Fruit fly (Drosophila melanogaster) whole organism, embryonic: ENCODE measurements around the gene ND-MNLL.
A peak's percentile ranks its signal among the peaks of the same experiment; 100 is the strongest.

ENCODE experiments used
- Aef1 ChIP-seq: fragments of 200-800 bp; sonication (Bioruptor generic); IDR thresholded peaks from 3 replicates; pipeline ENCODE4 v1.3.6; 2022; ENCODE audit warnings: missing biosample characterization, missing genetic modification characterization
- Bgb ChIP-seq: fragments of 200-800 bp; sonication (Bioruptor generic); IDR thresholded peaks from 2 replicates; pipeline ENCODE4 v1.3.6; 2022; ENCODE audit warnings: missing biosample characterization, missing genetic modification characterization; ENCODE audit not compliant: partially characterized antibody
- CG11398 ChIP-seq: fragments of 200-800 bp; sonication (Bioruptor generic); optimal IDR thresholded peaks from 2 replicates; lab custom pipeline; 2016; ENCODE audit warnings: missing biosample characterization, missing genetic modification characterization
- CG12104 ChIP-seq: fragments of 200-800 bp; sonication (Bioruptor generic); optimal IDR thresholded peaks from 3 replicates; lab custom pipeline; 2016; ENCODE audit warnings: missing biosample characterization, missing genetic modification characterization
- CG12942 ChIP-seq: fragments of 200-800 bp; sonication (Bioruptor generic); optimal IDR thresholded peaks from 3 replicates; lab custom pipeline; 2016; ENCODE audit warnings: missing biosample characterization, missing genetic modification characterization
- CG13624 ChIP-seq: fragments of 200-800 bp; sonication (Bioruptor generic); optimal IDR thresholded peaks from 2 replicates; lab custom pipeline; 2016; ENCODE audit warnings: missing biosample characterization, missing genetic modification characterization
- CG1832 ChIP-seq: fragments of 200-800 bp; sonication (Bioruptor generic); optimal IDR thresholded peaks from 2 replicates; lab custom pipeline; 2017; ENCODE audit warnings: missing biosample characterization, mild to moderate bottlenecking, missing genetic modification characterization, inconsistent platforms
- CG18619 ChIP-seq: fragments of 200-800 bp; sonication (Bioruptor generic); optimal IDR thresholded peaks from 3 replicates; lab custom pipeline; 2017; ENCODE audit warnings: missing biosample characterization, mild to moderate bottlenecking, missing genetic modification characterization
- CG30020 ChIP-seq: fragments of 200-800 bp; optimal IDR thresholded peaks from 2 replicates; lab custom pipeline; 2019; ENCODE audit warnings: missing biosample characterization, mild to moderate bottlenecking, missing genetic modification characterization, moderate library complexity
- CG3847 ChIP-seq: fragments of 200-800 bp; sonication (Bioruptor generic); IDR thresholded peaks from 2 replicates; pipeline ENCODE4 v1.3.6; 2022; ENCODE audit warnings: missing biosample characterization, missing genetic modification characterization
- CG42726 ChIP-seq: fragments of 200-800 bp; sonication (Bioruptor generic); IDR thresholded peaks from 2 replicates; pipeline ENCODE4 v1.3.6; 2022; ENCODE audit warnings: missing biosample characterization, missing genetic modification characterization; ENCODE audit not compliant: partially characterized antibody
- CG4282 ChIP-seq: fragments of 200-800 bp; sonication (Bioruptor generic); optimal IDR thresholded peaks from 2 replicates; lab custom pipeline; 2016; ENCODE audit warnings: missing biosample characterization, missing genetic modification characterization
- CG4820 ChIP-seq: fragments of 200-800 bp; sonication (Bioruptor generic); optimal IDR thresholded peaks from 3 replicates; lab custom pipeline; 2016; ENCODE audit warnings: missing biosample characterization, missing genetic modification characterization
- CG6689 ChIP-seq: fragments of 200-800 bp; sonication (Bioruptor generic); IDR thresholded peaks from 2 replicates; pipeline ENCODE4 v1.3.6; 2022; ENCODE audit warnings: missing biosample characterization, missing genetic modification characterization
- CG7271 ChIP-seq: fragments of 200-800 bp; sonication (Bioruptor generic); optimal IDR thresholded peaks from 2 replicates; lab custom pipeline; 2018; ENCODE audit warnings: missing biosample characterization, mild to moderate bottlenecking, missing genetic modification characterization, moderate library complexity
- CG7745 ChIP-seq: fragments of 200-800 bp; sonication (Bioruptor generic); optimal IDR thresholded peaks from 2 replicates; lab custom pipeline; 2018; ENCODE audit warnings: missing biosample characterization, mild to moderate bottlenecking, missing genetic modification characterization, moderate library complexity
- CG8281 ChIP-seq: fragments of 200-800 bp; sonication (Bioruptor generic); optimal IDR thresholded peaks from 2 replicates; lab custom pipeline; 2018; ENCODE audit warnings: missing biosample characterization, mild to moderate bottlenecking, missing genetic modification characterization, moderate library complexity
- CG9932 ChIP-seq: fragments of 200-800 bp; sonication (Bioruptor generic); IDR thresholded peaks from 2 replicates; pipeline ENCODE4 v1.3.6; 2022; ENCODE audit warnings: missing biosample characterization, missing genetic modification characterization
- CoRest ChIP-seq: fragments of 200-800 bp; sonication (Bioruptor generic); optimal IDR thresholded peaks from 3 replicates; lab custom pipeline; 2018; ENCODE audit warnings: missing biosample characterization, mild to moderate bottlenecking, missing genetic modification characterization, moderate library complexity
- D19B ChIP-seq: fragments of 200-800 bp; sonication (Bioruptor generic); optimal IDR thresholded peaks from 2 replicates; lab custom pipeline; 2017; ENCODE audit warnings: missing biosample characterization, mild to moderate bottlenecking, missing genetic modification characterization
- Elba2 ChIP-seq: fragments of 200-800 bp; sonication (Bioruptor generic); optimal IDR thresholded peaks from 3 replicates; lab custom pipeline; 2016; ENCODE audit warnings: missing biosample characterization, missing genetic modification characterization
- H15 ChIP-seq: fragments of 200-800 bp; sonication (Bioruptor generic); IDR thresholded peaks from 3 replicates; pipeline ENCODE4 v1.3.6; 2022; ENCODE audit warnings: missing biosample characterization, missing genetic modification characterization
- Hr3 ChIP-seq: fragments of 200-800 bp; sonication (Bioruptor generic); optimal IDR thresholded peaks from 3 replicates; lab custom pipeline; 2016; ENCODE audit warnings: missing biosample characterization, missing genetic modification characterization
- Hr39 ChIP-seq: fragments of >200 bp; optimal IDR thresholded peaks from 2 replicates; lab custom pipeline; 2017
- Hr51 ChIP-seq, 2 experiments: fragments of 200-800 bp; sonication (Bioruptor generic); optimal IDR thresholded peaks; 2 replicates in 1 of 2; 3 replicates in 1 of 2; lab custom pipeline; 2016 to 2018; ENCODE audit warnings: missing biosample characterization in 2 of 2, missing genetic modification characterization in 2 of 2, mild to moderate bottlenecking in 1 of 2, moderate library complexity in 1 of 2
- Mes4 ChIP-seq: fragments of 200-800 bp; sonication (Bioruptor generic); optimal IDR thresholded peaks from 2 replicates; lab custom pipeline; 2016; ENCODE audit warnings: missing biosample characterization, missing genetic modification characterization
- Nf-YB ChIP-seq: fragments of 200-800 bp; sonication (Bioruptor generic); optimal IDR thresholded peaks from 3 replicates; lab custom pipeline; 2019; ENCODE audit warnings: missing biosample characterization, mild to moderate bottlenecking, missing genetic modification characterization, moderate library complexity
- NfI ChIP-seq: fragments of 200-800 bp; sonication (Bioruptor generic); optimal IDR thresholded peaks from 3 replicates; lab custom pipeline; 2018; ENCODE audit warnings: missing biosample characterization, mild to moderate bottlenecking, missing genetic modification characterization, moderate library complexity
- Pdp1 ChIP-seq, 2 experiments: fragments of 200-800 bp; sonication (Bioruptor generic); optimal IDR thresholded peaks; 3 replicates each; lab custom pipeline; 2016; ENCODE audit warnings: missing biosample characterization in 2 of 2, missing genetic modification characterization in 2 of 2, mild to moderate bottlenecking in 1 of 2, moderate library complexity in 1 of 2
- Rx ChIP-seq: fragments of 200-800 bp; sonication (Bioruptor generic); IDR thresholded peaks from 2 replicates; pipeline ENCODE4 v1.3.6; 2022; ENCODE audit warnings: missing biosample characterization, missing genetic modification characterization
- Stat92E ChIP-seq, 3 experiments: fragments of >200 bp in 2 of 3; fragments of 200-800 bp in 1 of 3; sonication (Bioruptor generic) in 1 of 3; optimal IDR thresholded peaks; 2 replicates each; lab custom pipeline; 2017 to 2019; ENCODE audit warnings: missing biosample characterization in 3 of 3, missing genetic modification characterization in 3 of 3, mild to moderate bottlenecking in 1 of 3, moderate library complexity in 1 of 3
- Xbp1 ChIP-seq: fragments of 200-800 bp; sonication (Bioruptor generic); optimal IDR thresholded peaks from 3 replicates; lab custom pipeline; 2016; ENCODE audit warnings: missing biosample characterization, mild to moderate bottlenecking, missing genetic modification characterization
- abd-A ChIP-seq: fragments of 200-800 bp; sonication (Bioruptor generic); optimal IDR thresholded peaks from 3 replicates; lab custom pipeline; 2019; ENCODE audit warnings: missing biosample characterization, mild to moderate bottlenecking, missing genetic modification characterization, moderate library complexity
- ac ChIP-seq: fragments of 200-800 bp; sonication (Bioruptor generic); optimal IDR thresholded peaks from 3 replicates; lab custom pipeline; 2017; ENCODE audit warnings: missing biosample characterization, mild to moderate bottlenecking, missing genetic modification characterization
- bbx ChIP-seq: fragments of 200-800 bp; sonication (Bioruptor generic); IDR thresholded peaks from 2 replicates; pipeline ENCODE4 v1.3.6; 2022; ENCODE audit warnings: missing biosample characterization, missing genetic modification characterization; ENCODE audit not compliant: partially characterized antibody
- bowl ChIP-seq: fragments of 200-800 bp; sonication (Bioruptor generic); IDR thresholded peaks from 2 replicates; pipeline ENCODE4 v1.3.6; 2022; ENCODE audit warnings: missing biosample characterization, missing genetic modification characterization
- btn ChIP-seq: fragments of 200-800 bp; sonication (Bioruptor generic); optimal IDR thresholded peaks from 2 replicates; lab custom pipeline; 2016; ENCODE audit warnings: missing biosample characterization, missing genetic modification characterization
- corto ChIP-seq: fragments of 200-800 bp; sonication (Bioruptor generic); optimal IDR thresholded peaks from 2 replicates; lab custom pipeline; 2016; ENCODE audit warnings: missing biosample characterization, mild to moderate bottlenecking, missing genetic modification characterization, moderate library complexity
- da ChIP-seq: fragments of 200-800 bp; sonication (Bioruptor generic); optimal IDR thresholded peaks from 2 replicates; lab custom pipeline; 2016; ENCODE audit warnings: missing biosample characterization, missing genetic modification characterization
- dmrt11E ChIP-seq: fragments of 200-800 bp; sonication (Bioruptor generic); optimal IDR thresholded peaks from 3 replicates; lab custom pipeline; 2018; ENCODE audit warnings: missing biosample characterization, mild to moderate bottlenecking, missing genetic modification characterization, moderate library complexity
- eve ChIP-seq, 2 experiments: fragments of >200 bp; optimal IDR thresholded peaks; 2 replicates each; lab custom pipeline; 2017; ENCODE audit warnings: missing biosample characterization in 2 of 2, missing genetic modification characterization in 2 of 2
- gce ChIP-seq: fragments of 200-800 bp; sonication (Bioruptor generic); IDR thresholded peaks from 3 replicates; pipeline ENCODE4 v1.3.6; 2022; ENCODE audit warnings: missing biosample characterization, missing genetic modification characterization
- gsb-n ChIP-seq: fragments of 200-800 bp; sonication (Bioruptor generic); optimal IDR thresholded peaks from 3 replicates; lab custom pipeline; 2018; ENCODE audit warnings: missing biosample characterization, mild to moderate bottlenecking, missing genetic modification characterization
- ind ChIP-seq: fragments of 200-800 bp; sonication (Bioruptor generic); optimal IDR thresholded peaks from 3 replicates; lab custom pipeline; 2016; ENCODE audit warnings: missing biosample characterization, missing genetic modification characterization
- jigr1 ChIP-seq: fragments of 200-800 bp; sonication (Bioruptor generic); IDR thresholded peaks from 3 replicates; pipeline ENCODE4 v1.3.6; 2022; ENCODE audit warnings: missing biosample characterization, missing genetic modification characterization
- jumu ChIP-seq: fragments of 200-800 bp; sonication (Bioruptor generic); optimal IDR thresholded peaks from 3 replicates; lab custom pipeline; 2016; ENCODE audit warnings: missing biosample characterization, missing genetic modification characterization
- nerfin-1 ChIP-seq: fragments of 200-800 bp; sonication (Bioruptor generic); optimal IDR thresholded peaks from 3 replicates; lab custom pipeline; 2019; ENCODE audit warnings: missing biosample characterization, mild to moderate bottlenecking, missing genetic modification characterization, moderate library complexity
- psq ChIP-seq: fragments of 200-800 bp; sonication (Bioruptor generic); optimal IDR thresholded peaks from 2 replicates; lab custom pipeline; 2017; ENCODE audit warnings: missing biosample characterization, missing genetic modification characterization
- trh ChIP-seq: fragments of 200-800 bp; sonication (Bioruptor generic); optimal IDR thresholded peaks from 2 replicates; lab custom pipeline; 2016; ENCODE audit warnings: missing biosample characterization, missing genetic modification characterization
- tx ChIP-seq: fragments of 200-800 bp; sonication (Bioruptor generic); optimal IDR thresholded peaks from 2 replicates; lab custom pipeline; 2016; ENCODE audit warnings: missing biosample characterization, missing genetic modification characterization
- yki ChIP-seq: fragments of >200 bp; optimal IDR thresholded peaks from 3 replicates; lab custom pipeline; 2018

Gene ND-MNLL

DNA sequence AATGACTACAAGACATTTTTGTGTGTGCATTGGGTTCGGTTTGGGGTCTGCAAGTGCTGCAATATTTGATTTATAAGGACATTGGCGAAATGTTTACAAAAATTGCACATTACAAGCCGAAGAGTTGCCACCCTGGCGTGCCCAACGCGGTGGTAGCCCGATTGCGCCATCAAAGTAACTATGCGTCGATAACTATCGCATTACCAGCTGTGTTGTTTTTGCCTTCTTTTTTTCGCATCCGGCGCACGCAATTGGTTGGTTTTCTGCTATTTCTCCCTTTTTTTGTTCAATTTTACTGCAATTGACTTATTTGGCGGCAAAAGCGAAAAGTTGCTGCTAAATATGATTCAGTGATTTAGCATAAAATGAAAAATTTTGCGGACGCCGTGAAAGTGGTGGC is 41.1 kb upstream of the ND-MNLL start, which contains the start of gene RpS14b (continued):
- no peak for TF ChIP-seq jigr1 (GFP tag; lab: Robert Waterston, UW)
- peak; percentile 80 for TF ChIP-seq bbx
- TF ChIP-seq CG30020, result peak; percentile 14
- peak; percentile 85 for TF ChIP-seq NfI (GFP tag; lab: Kevin White, UChicago)
- no peak for TF ChIP-seq eve (GFP tag; optimal IDR thresholded peaks at IDR 0.05; lab: Kevin White, UChicago)
- peak; percentile 44; the same call in 1 of the 3 replicates for TF ChIP-seq H15 (GFP tag; lab: Robert Waterston, UW)
- peak; percentile 48 for TF ChIP-seq da (GFP tag; lab: Kevin White, UChicago)
- peak; percentile 45 for TF ChIP-seq CoRest
- no peak for TF ChIP-seq Hr39 (lab: Kevin White, UChicago)
- TF ChIP-seq ind (GFP tag; lab: Kevin White, UChicago), result peak; percentile 40
- no peak for TF ChIP-seq CG6689
- peak; percentile 44 for TF ChIP-seq dmrt11E (tag; lab: Kevin White, UChicago)
- TF ChIP-seq D19B (GFP tag; lab: Kevin White, UChicago), result peak; percentile 39
- peak; percentile 69 for TF ChIP-seq CG9932 (GFP tag; lab: Robert Waterston, UW)
- no peak for TF ChIP-seq CG1832 (GFP tag; lab: Kevin White, UChicago)
- peak; percentile 29 to 63 for TF ChIP-seq Hr51 (GFP tag; optimal IDR thresholded peaks at IDR 0.05; lab: Kevin White, UChicago)
- TF ChIP-seq bowl, result no peak
- TF ChIP-seq CG13624 (GFP tag; lab: Kevin White, UChicago), result peak; percentile 67
- TF ChIP-seq yki (lab: Kevin White, UChicago), result no peak
- TF ChIP-seq abd-A (tag; lab: Kevin White, UChicago), result no peak
- no peak for TF ChIP-seq ac (GFP tag; lab: Kevin White, UChicago)
- no peak for TF ChIP-seq Elba2 (GFP tag; lab: Kevin White, UChicago)
- peak; percentile 72; the same call in 2 of the 3 replicates for TF ChIP-seq gce (GFP tag; lab: Robert Waterston, UW)
- TF ChIP-seq Bgb (GFP tag; lab: Robert Waterston, UW), result peak; percentile 69
- TF ChIP-seq CG4820 (GFP tag; lab: Kevin White, UChicago), result no peak
- TF ChIP-seq nerfin-1, result peak; percentile 6
- TF ChIP-seq trh (GFP tag; lab: Kevin White, UChicago), result no peak
- no peak for TF ChIP-seq Stat92E (GFP tag; optimal IDR thresholded peaks at IDR 0.05; lab: Kevin White, UChicago)
- TF ChIP-seq Hr3 (GFP tag; lab: Kevin White, UChicago), result no peak
- TF ChIP-seq psq (GFP tag; lab: Kevin White, UChicago), result no peak
- TF ChIP-seq CG4282 (GFP tag; lab: Kevin White, UChicago), result peak; percentile 42
- peak; percentile 62 for TF ChIP-seq Xbp1 (GFP tag; lab: Kevin White, UChicago)
- TF ChIP-seq Pdp1 (GFP tag; optimal IDR thresholded peaks at IDR 0.05; lab: Kevin White, UChicago), result peak; percentile 31 to 68
- TF ChIP-seq CG18619 (GFP tag; lab: Kevin White, UChicago), result peak; percentile 57
- no peak for TF ChIP-seq CG7745 (tag; lab: Kevin White, UChicago)
- TF ChIP-seq CG12942 (GFP tag; lab: Kevin White, UChicago), result peak; percentile 44
- peak; percentile 80 for TF ChIP-seq Mes4 (GFP tag; lab: Kevin White, UChicago)
- TF ChIP-seq CG3847 (GFP tag; lab: Robert Waterston, UW), result peak; percentile 61
- no peak for TF ChIP-seq CG12104 (GFP tag; lab: Kevin White, UChicago)
- peak; percentile 7 for TF ChIP-seq btn (GFP tag; lab: Kevin White, UChicago)
- peak; percentile 28 for TF ChIP-seq CG7271 (tag; lab: Kevin White, UChicago)
- TF ChIP-seq CG8281, result no peak
- no peak for TF ChIP-seq jumu (GFP tag; lab: Kevin White, UChicago)
- peak; percentile 1 for TF ChIP-seq tx (GFP tag; lab: Kevin White, UChicago)
- peak; percentile 67 for TF ChIP-seq Rx (GFP tag; lab: Robert Waterston, UW)
- TF ChIP-seq CG42726 (GFP tag; lab: Robert Waterston, UW), result peak; percentile 70; the same call in 1 of the 2 replicates
- no peak for TF ChIP-seq CG11398 (GFP tag; lab: Kevin White, UChicago)
- peak; percentile 70 for TF ChIP-seq Aef1 (GFP tag; lab: Robert Waterston, UW)
- peak; percentile 10 for TF ChIP-seq gsb-n
- TF ChIP-seq corto, result no peak
- peak; percentile 58 for TF ChIP-seq Nf-YB (GFP tag; lab: Kevin White, UChicago)
